Worm (Caenorhabditis elegans): Measurements from ENCODE around the gene alg-3.

alg-3 gene

DNA sequence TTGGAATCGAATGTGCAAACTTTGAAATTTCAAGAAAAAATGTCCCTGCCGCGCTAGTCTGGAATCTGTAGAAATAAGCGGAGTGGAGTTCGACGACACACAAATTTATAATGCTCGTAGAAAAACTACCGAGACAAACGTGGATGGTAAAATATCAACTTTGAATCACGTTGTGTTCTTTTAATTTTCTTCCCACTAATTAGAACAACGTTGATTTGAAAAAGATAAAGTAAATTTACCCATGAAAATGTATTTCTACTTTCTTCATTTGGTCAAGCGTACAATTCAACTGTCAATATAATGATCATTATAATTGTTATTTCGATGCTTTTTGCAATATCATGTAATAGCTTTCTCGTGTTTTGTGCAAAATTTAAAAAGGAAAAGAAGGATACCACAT lies 38.4 kb downstream of the alg-3 start, which contains the start of gene K01A6.5:
Gene K01A6.5, plus strand, starts transcription at position 301 of the 400 bp plus-strand sequence.
- TF ChIP-seq atf-7 (tag; optimal IDR thresholded peaks at IDR 0.05): no peak
- TF ChIP-seq bed-2 (GFP tag; IDR thresholded peaks at IDR 0.05): no peak
- TF ChIP-seq mel-28 (tag; optimal IDR thresholded peaks at IDR 0.05; ENCODE audit: borderline replicate concordance): no peak
- TF ChIP-seq unc-62 (GFP tag; optimal IDR thresholded peaks at IDR 0.05): no peak
- no peak for TF ChIP-seq ets-4 (GFP tag; optimal IDR thresholded peaks at IDR 0.05)
- no peak for TF ChIP-seq D2030.7 (GFP tag; IDR thresholded peaks at IDR 0.05)
- TF ChIP-seq efl-1 (GFP tag; optimal IDR thresholded peaks at IDR 0.05): no peak

DNA sequence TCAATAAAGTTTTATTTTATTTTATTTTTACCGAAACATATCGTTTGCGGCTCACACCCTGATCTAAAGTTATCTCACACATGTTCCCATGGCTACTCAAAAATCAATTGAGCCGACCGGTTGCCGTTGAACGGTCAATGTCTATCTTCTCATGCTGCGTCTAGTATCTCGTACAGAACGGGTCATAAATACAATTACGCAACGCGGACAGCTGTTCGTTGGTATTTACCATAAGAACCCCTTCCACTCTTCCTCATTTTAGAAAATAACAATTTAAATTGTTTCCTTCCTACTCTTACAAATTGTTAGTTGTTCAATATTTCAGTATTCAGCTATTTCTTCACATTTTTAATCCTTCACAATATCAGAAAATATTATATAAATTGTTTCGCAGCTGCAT lies 39.8 kb downstream of the alg-3 start:
- TF ChIP-seq die-1 (tag; optimal IDR thresholded peaks at IDR 0.05) (no peak), ztf-28 (GFP tag; IDR thresholded peaks at IDR 0.05) (no peak), hsf-1 (GFP tag; IDR thresholded peaks at IDR 0.05) (no peak), Y53G8AR.9 (GFP tag; conservative IDR thresholded peaks at IDR 0.05) (no peak), rec-8 (tag; optimal IDR thresholded peaks at IDR 0.05) (no peak), hmg-1.2 (GFP tag; IDR thresholded peaks at IDR 0.05) (no peak), F49E8.2 (tag; optimal IDR thresholded peaks at IDR 0.05; ENCODE audit: insufficient read depth) (no peak), dpl-1 (GFP tag; optimal IDR thresholded peaks at IDR 0.05) (no peak)

DNA sequence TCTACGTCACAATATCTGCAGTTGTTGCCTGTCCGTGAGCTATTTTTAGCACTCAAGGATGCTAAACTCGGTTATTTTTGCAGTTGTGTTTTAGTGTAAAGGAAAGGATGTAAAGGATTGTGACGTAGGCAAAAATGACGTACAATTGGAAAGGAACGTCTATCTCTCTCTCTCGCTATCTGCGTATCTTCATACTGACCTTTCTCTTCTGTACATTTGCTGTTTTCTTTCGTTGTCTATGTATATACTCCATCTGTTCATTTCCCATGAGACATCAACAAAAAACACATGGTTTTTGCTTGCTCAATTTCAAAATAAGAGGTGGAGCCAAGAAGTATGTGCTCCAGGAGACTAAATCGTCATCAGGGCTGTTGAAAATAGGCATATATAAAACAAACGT lies 40.2 kb downstream of the alg-3 start:
- TF ChIP-seq K12H6.12 (tag; optimal IDR thresholded peaks at IDR 0.05) (peak; percentile 64), cebp-1 (GFP tag; IDR thresholded peaks at IDR 0.05) (0 out of 2 replicates have a peak, but pooled peaks have one; percentile 42), cebp-1 (tag; optimal IDR thresholded peaks at IDR 0.05) (no peak), let-526 (GFP tag; IDR thresholded peaks at IDR 0.05) (no peak), hmg-1.2 (GFP tag; IDR thresholded peaks at IDR 0.05) (peak; percentile 60; the same call in 1 of the 2 replicates)

DNA sequence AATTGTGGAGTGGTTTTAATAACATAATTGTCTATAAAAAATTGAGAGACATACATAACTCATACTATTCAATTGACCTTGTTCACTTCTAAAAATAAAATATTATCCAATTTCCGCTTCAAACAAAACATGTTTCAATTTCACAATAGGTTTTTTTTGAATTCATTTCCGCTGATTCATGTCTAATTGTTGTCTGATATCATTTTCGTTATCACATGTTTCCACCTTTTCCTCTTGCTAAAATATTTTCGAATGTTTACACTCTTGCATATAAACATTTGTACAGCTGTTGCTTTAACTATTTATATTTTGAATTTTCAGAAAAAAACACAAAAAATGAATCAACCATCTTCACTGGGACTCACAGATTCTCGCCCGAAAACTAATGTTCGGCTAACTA lies 41.3 kb downstream of the alg-3 start, which contains the start of gene gem-4:
Gene gem-4, plus strand, starts transcription at position 301 of the 400 bp plus-strand sequence.
- TF ChIP-seq aptf-3 (GFP tag; IDR thresholded peaks at IDR 0.05) (no peak), cebp-1 (GFP tag; IDR thresholded peaks at IDR 0.05) (peak; percentile 36; the same call in 1 of the 2 replicates), cebp-1 (tag; optimal IDR thresholded peaks at IDR 0.05) (peak; percentile 53)

DNA sequence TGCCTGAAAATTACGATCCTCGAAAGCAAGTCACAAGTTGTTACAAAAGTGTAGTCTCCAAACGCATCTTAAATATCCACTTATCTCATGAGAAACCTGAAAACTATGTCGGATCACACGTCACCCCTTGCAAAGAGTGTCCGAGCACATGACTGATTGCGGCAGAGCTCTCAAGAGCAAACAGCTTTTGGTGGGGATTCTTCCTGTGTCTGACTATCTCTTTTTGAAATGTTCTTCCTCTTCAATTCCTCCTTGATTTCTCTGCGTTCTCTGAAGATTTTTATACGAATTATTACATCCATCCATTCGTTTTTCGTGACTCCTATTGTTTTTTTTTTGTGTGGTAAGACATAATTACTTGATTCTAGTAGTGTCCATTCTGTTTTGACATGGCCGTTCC lies 44.8 kb downstream of the alg-3 start, which contains the start of gene T12A7.6:
Gene T12A7.6, plus strand, starts transcription at position 369 of the 400 bp plus-strand sequence.
- TF ChIP-seq egl-18 (GFP tag; IDR thresholded peaks at IDR 0.05): no peak
- no peak for TF ChIP-seq cebp-1 (GFP tag; IDR thresholded peaks at IDR 0.05)
- TF ChIP-seq cebp-1 (tag; optimal IDR thresholded peaks at IDR 0.05): peak; percentile 14

DNA sequence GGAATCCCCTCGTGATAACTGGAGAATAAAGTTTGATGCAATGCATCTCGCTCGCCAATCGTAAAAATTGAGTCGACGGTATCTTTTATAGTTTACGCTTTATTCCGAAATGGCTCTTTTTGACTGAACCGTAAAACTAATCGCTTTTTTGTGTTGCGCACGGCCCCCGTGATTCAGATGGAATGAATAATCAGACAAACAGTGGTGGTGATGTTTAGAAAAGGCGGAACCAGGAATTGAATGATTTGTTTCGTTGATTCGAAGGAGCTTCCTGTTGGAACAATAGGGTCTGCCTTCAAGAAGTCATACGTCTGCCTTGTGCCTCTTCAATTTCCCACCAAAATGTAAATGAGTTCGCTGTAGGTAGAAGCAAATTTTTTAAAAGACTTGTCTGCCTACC lies 50.3 kb downstream of the alg-3 start, which contains the start of gene scl-18:
Gene scl-18, minus strand, starts transcription at position 101 of the 400 bp plus-strand sequence.
- no peak for TF ChIP-seq aptf-2 (GFP tag; conservative IDR thresholded peaks at IDR 0.05)
- no peak for TF ChIP-seq F55B11.4 (tag; optimal IDR thresholded peaks at IDR 0.05; ENCODE audit: borderline replicate concordance, insufficient read depth)
- TF ChIP-seq repo-1 (tag; optimal IDR thresholded peaks at IDR 0.05): no peak
- TF ChIP-seq T26A5.8 (tag; optimal IDR thresholded peaks at IDR 0.05): no peak
- TF ChIP-seq ekl-4 (GFP tag; IDR thresholded peaks at IDR 0.05): no peak
- no peak for TF ChIP-seq Y79H2A.3 (GFP tag; conservative IDR thresholded peaks at IDR 0.05)

DNA sequence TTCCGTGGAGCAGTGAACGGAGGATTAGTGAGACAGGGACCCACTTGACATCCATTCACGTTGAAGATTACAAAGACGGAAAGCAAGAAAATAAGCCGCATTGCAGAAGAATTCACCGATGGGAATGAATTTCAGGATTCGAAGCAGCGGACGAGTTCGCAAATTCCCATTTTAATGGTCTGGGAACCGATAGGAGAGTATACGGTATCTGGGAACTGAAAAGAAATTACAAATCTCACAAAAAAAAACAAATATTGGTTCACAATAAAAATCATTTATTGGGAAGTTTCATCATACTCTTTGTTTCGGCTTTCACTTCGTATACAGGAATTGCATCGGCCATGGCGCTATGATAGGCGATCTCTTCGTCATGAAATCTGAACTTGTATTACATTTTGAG lies 51.0 kb downstream of the alg-3 start, which contains the start of gene T12A7.10:
Gene T12A7.10, minus strand, starts transcription at position 101 of the 400 bp plus-strand sequence.
- TF ChIP-seq F10E7.11 (tag; optimal IDR thresholded peaks at IDR 0.05) (no peak), let-526 (GFP tag; IDR thresholded peaks at IDR 0.05) (no peak), ceh-27 (GFP tag; optimal IDR thresholded peaks at IDR 0.05) (no peak), dpl-1 (GFP tag; optimal IDR thresholded peaks at IDR 0.05) (no peak), nhr-27 (tag; optimal IDR thresholded peaks at IDR 0.05) (no peak), ama-1 (optimal IDR thresholded peaks at IDR 0.05) (no peak), ama-1 (GFP tag; optimal IDR thresholded peaks at IDR 0.05) (no peak), B0336.3 (GFP tag; IDR thresholded peaks at IDR 0.05) (no peak), ztf-26 (tag; optimal IDR thresholded peaks at IDR 0.05) (no peak), fkh-3 (tag; optimal IDR thresholded peaks at IDR 0.05) (no peak)

Data from whole organism, young adult.